Worm (Caenorhabditis elegans): ENCODE data around the gene D1054.3.

ce11 chrV:10811763-10812162 is 40.5 kb downstream of the D1054.3 start, which contains the start of gene C29A12.22:
- TF ChIP-seq lin-39 (tag; optimal IDR thresholded peaks at IDR 0.05) (no peak), grh-1 (GFP tag; IDR thresholded peaks at IDR 0.05) (no peak), nhr-237 (tag; optimal IDR thresholded peaks at IDR 0.05) (no peak), lir-3 (tag; optimal IDR thresholded peaks at IDR 0.05; ENCODE audit: poor library complexity) (no peak), lin-35 (GFP tag; optimal IDR thresholded peaks at IDR 0.05) (no peak), efl-1 (optimal IDR thresholded peaks at IDR 0.05) (no peak), efl-1 (GFP tag; optimal IDR thresholded peaks at IDR 0.05 in 1 of 2) (no peak), elt-3 (tag; optimal IDR thresholded peaks at IDR 0.05) (no peak), ztf-11 (tag; optimal IDR thresholded peaks at IDR 0.05) (no peak), nhr-47 (tag; optimal IDR thresholded peaks at IDR 0.05) (no peak), aly-2 (tag; optimal IDR thresholded peaks at IDR 0.05) (no peak), snpc-4 (tag; optimal IDR thresholded peaks at IDR 0.05) (no peak), zip-4 (GFP tag; optimal IDR thresholded peaks at IDR 0.05) (no peak)
